Worm (Caenorhabditis elegans) whole organism, L2 larva: ENCODE results near the gene H21P03.10.
A peak's percentile ranks its signal among the peaks of the same experiment; 100 is the strongest.

Experiments
- elt-1 ChIP-seq: fragments of 150-350 bp; optimal IDR thresholded peaks from 2 replicates; lab custom pipeline; 2014; ENCODE audit warnings: missing biosample characterization, missing genetic modification characterization
- elt-3 ChIP-seq: sonication (generic microtip); optimal IDR thresholded peaks from 2 replicates; lab custom pipeline; 2017; ENCODE audit warnings: missing biosample characterization, missing genetic modification characterization
- mdl-1 ChIP-seq, 2 experiments: fragments of 150-350 bp in 1 of 2; sonication (generic microtip) in 1 of 2; optimal IDR thresholded peaks; 2 replicates each; lab custom pipeline; 2017; ENCODE audit warnings: missing biosample characterization in 2 of 2, missing genetic modification characterization in 2 of 2
- nhr-12 ChIP-seq: fragments of 150-350 bp; optimal IDR thresholded peaks from 2 replicates; lab custom pipeline; 2014; ENCODE audit warnings: missing biosample characterization, missing genetic modification characterization
- nhr-237 ChIP-seq: fragments of 150-350 bp; optimal IDR thresholded peaks from 2 replicates; lab custom pipeline; 2014; ENCODE audit warnings: missing biosample characterization, missing genetic modification characterization
- nhr-77 ChIP-seq: fragments of 150-350 bp; optimal IDR thresholded peaks from 2 replicates; lab custom pipeline; 2014; ENCODE audit warnings: missing biosample characterization, missing genetic modification characterization
- skn-1 ChIP-seq: sonication (generic microtip); optimal IDR thresholded peaks from 2 replicates; lab custom pipeline; 2017; ENCODE audit warnings: missing biosample characterization, missing genetic modification characterization
- snpc-4 ChIP-seq: fragments of 150-350 bp; optimal IDR thresholded peaks from 2 replicates; lab custom pipeline; 2014; ENCODE audit warnings: missing biosample characterization, missing genetic modification characterization
- unc-55 ChIP-seq: fragments of 150-350 bp; sonication (generic microtip); optimal IDR thresholded peaks from 3 replicates; lab custom pipeline; 2014; ENCODE audit warnings: missing biosample characterization, missing genetic modification reagents, missing genetic modification characterization
- unc-62 ChIP-seq: fragments of 150-350 bp; optimal IDR thresholded peaks from 2 replicates; lab custom pipeline; 2014; ENCODE audit warnings: missing biosample characterization, missing genetic modification reagents, missing genetic modification characterization
- ztf-4 ChIP-seq: fragments of 150-350 bp; optimal IDR thresholded peaks from 2 replicates; lab custom pipeline; 2014; ENCODE audit warnings: missing biosample characterization, missing genetic modification characterization

ce11 chrIV:11524241-11524692, 23.7 kb downstream of the H21P03.10 start, which contains the start of gene mep-1:
- no peak for TF ChIP-seq unc-62 (GFP tag; lab: Kevin White, UChicago)
- no peak for TF ChIP-seq nhr-12
- no peak for TF ChIP-seq nhr-237 (tag; lab: Kevin White, UChicago)
- TF ChIP-seq nhr-77: no peak
- TF ChIP-seq mdl-1 (tag; optimal IDR thresholded peaks at IDR 0.05; lab: Kevin White, UChicago): peak in 1 of 2 experiments; percentile 29
- TF ChIP-seq elt-3 (tag; lab: Kevin White, UChicago): no peak
- peak; percentile 69 for TF ChIP-seq snpc-4 (tag; lab: Kevin White, UChicago)
- peak; percentile 80 for TF ChIP-seq unc-55 (GFP tag; lab: Kevin White, UChicago)
- no peak for TF ChIP-seq skn-1
- TF ChIP-seq elt-1 (tag; lab: Kevin White, UChicago): no peak
- TF ChIP-seq ztf-4 (tag; lab: Kevin White, UChicago): peak; percentile 13
